Worm (Caenorhabditis elegans): ENCODE results near the gene ets-9.

DNA sequence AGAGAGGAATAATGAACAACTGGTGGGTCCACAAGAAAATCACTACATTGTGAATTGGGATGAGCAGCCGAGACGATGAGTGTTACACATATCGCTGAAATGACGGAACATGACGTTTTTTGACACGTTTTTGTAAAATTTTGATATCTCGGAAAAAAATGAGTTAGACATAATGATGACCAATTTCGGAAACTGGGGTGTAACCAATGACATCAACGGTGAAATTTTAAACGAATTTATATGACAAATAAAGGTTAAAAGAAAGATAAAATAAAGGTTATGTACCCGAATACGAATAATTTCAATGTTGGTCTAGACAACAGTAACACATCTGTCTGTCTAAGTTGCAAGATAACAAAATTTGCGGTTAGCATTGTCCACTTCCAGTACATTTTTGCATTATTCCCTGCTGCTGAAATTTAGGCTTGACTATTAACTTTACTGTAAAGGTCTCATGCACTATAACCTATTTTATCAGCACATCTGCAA, at the start of gene ets-9, which contains the start of gene twk-28:
- TF ChIP-seq F37B4.10 (GFP tag; IDR thresholded peaks at IDR 0.05) (no peak), F52B5.7 (tag; optimal IDR thresholded peaks at IDR 0.05) (no peak), F57C9.4 (tag; optimal IDR thresholded peaks at IDR 0.05) (no peak), Y56A3A.18 (GFP tag; IDR thresholded peaks at IDR 0.05) (no peak), unc-62 (GFP tag; optimal IDR thresholded peaks at IDR 0.05) (no peak), B0261.1 (tag; optimal IDR thresholded peaks at IDR 0.05) (no peak), madf-6 (GFP tag; IDR thresholded peaks at IDR 0.05) (no peak), F39B2.1 (GFP tag; IDR thresholded peaks at IDR 0.05) (no peak), F22D6.2 (tag; optimal IDR thresholded peaks at IDR 0.05) (no peak), Y67H2A.10 (GFP tag; conservative IDR thresholded peaks at IDR 0.05) (no peak), ets-4 (GFP tag; optimal IDR thresholded peaks at IDR 0.05) (no peak), lir-1 (GFP tag; conservative IDR thresholded peaks at IDR 0.05) (no peak), repo-1 (tag; optimal IDR thresholded peaks at IDR 0.05) (no peak), F33H1.4 (GFP tag; IDR thresholded peaks at IDR 0.05) (no peak)

Data from whole organism, young adult.